Fruit fly (Drosophila melanogaster) whole organism, embryonic: ENCODE data around the gene mRRF1.

Source experiments
- Antp ChIP-seq: fragments of 200-800 bp; sonication (Bioruptor generic); optimal IDR thresholded peaks from 3 replicates; lab custom pipeline; 2016; ENCODE audit warnings: missing biosample characterization, missing genetic modification characterization
- Atf6 ChIP-seq: fragments of 200-800 bp; sonication (Bioruptor generic); IDR thresholded peaks from 2 replicates; pipeline ENCODE4 v1.3.6; 2022; ENCODE audit warnings: missing biosample characterization, missing genetic modification characterization
- Bgb ChIP-seq: fragments of 200-800 bp; sonication (Bioruptor generic); IDR thresholded peaks from 2 replicates; pipeline ENCODE4 v1.3.6; 2022; ENCODE audit warnings: missing biosample characterization, missing genetic modification characterization; ENCODE audit not compliant: partially characterized antibody
- CG10565 ChIP-seq: fragments of 200-800 bp; sonication (Bioruptor generic); optimal IDR thresholded peaks from 3 replicates; lab custom pipeline; 2016; ENCODE audit warnings: missing biosample characterization, mild to moderate bottlenecking, missing genetic modification characterization
- CG14050 ChIP-seq: fragments of 200-800 bp; sonication (Bioruptor generic); IDR thresholded peaks from 3 replicates; pipeline ENCODE4 v1.3.6; 2022; ENCODE audit warnings: missing biosample characterization, missing genetic modification characterization
- CG14441 ChIP-seq: fragments of 200-800 bp; sonication (Bioruptor generic); IDR thresholded peaks from 2 replicates; pipeline ENCODE4 v1.3.6; 2022; ENCODE audit warnings: missing biosample characterization, missing genetic modification characterization
- CG14710 ChIP-seq: fragments of 200-800 bp; sonication (Bioruptor generic); optimal IDR thresholded peaks from 3 replicates; lab custom pipeline; 2019; ENCODE audit warnings: missing biosample characterization, mild to moderate bottlenecking, missing genetic modification characterization, moderate library complexity
- CG15011 ChIP-seq: fragments of 200-800 bp; sonication (Bioruptor generic); optimal IDR thresholded peaks from 3 replicates; lab custom pipeline; 2018; ENCODE audit warnings: missing biosample characterization, mild to moderate bottlenecking, missing genetic modification characterization
- CG15269 ChIP-seq: fragments of 200-800 bp; sonication (Bioruptor generic); optimal IDR thresholded peaks from 2 replicates; lab custom pipeline; 2018; ENCODE audit warnings: missing biosample characterization, mild to moderate bottlenecking, missing genetic modification characterization, moderate library complexity
- CG15479 ChIP-seq: fragments of 200-800 bp; sonication (Bioruptor generic); optimal IDR thresholded peaks from 3 replicates; lab custom pipeline; 2019; ENCODE audit warnings: missing biosample characterization, mild to moderate bottlenecking, missing genetic modification characterization, moderate library complexity
- CG17186 ChIP-seq: fragments of 200-800 bp; sonication (Bioruptor generic); optimal IDR thresholded peaks from 3 replicates; lab custom pipeline; 2017; ENCODE audit warnings: missing biosample characterization, missing genetic modification reagents, missing genetic modification characterization
- CG18262 ChIP-seq: fragments of 200-800 bp; optimal IDR thresholded peaks from 3 replicates; lab custom pipeline; 2019; ENCODE audit warnings: missing biosample characterization, mild to moderate bottlenecking, missing genetic modification characterization, moderate library complexity
- CG1832 ChIP-seq: fragments of 200-800 bp; sonication (Bioruptor generic); optimal IDR thresholded peaks from 2 replicates; lab custom pipeline; 2017; ENCODE audit warnings: missing biosample characterization, mild to moderate bottlenecking, missing genetic modification characterization, inconsistent platforms
- CG2129 ChIP-seq: fragments of 200-800 bp; sonication (Bioruptor generic); IDR thresholded peaks from 2 replicates; pipeline ENCODE4 v1.3.6; 2022; ENCODE audit warnings: missing biosample characterization, missing genetic modification characterization; ENCODE audit not compliant: partially characterized antibody
- CG2202 ChIP-seq: fragments of 200-800 bp; sonication (Bioruptor generic); optimal IDR thresholded peaks from 2 replicates; lab custom pipeline; 2018; ENCODE audit warnings: missing biosample characterization, mild to moderate bottlenecking, missing genetic modification characterization
- CG3995 ChIP-seq: fragments of 200-800 bp; sonication (Bioruptor generic); optimal IDR thresholded peaks from 3 replicates; lab custom pipeline; 2016; ENCODE audit warnings: missing biosample characterization, missing genetic modification characterization
- CG4404 ChIP-seq: fragments of 200-800 bp; sonication (Bioruptor generic); IDR thresholded peaks from 2 replicates; pipeline ENCODE4 v1.3.6; 2022; ENCODE audit warnings: missing biosample characterization, missing genetic modification characterization
- CG4617 ChIP-seq: fragments of 200-800 bp; sonication (Bioruptor generic); optimal IDR thresholded peaks from 3 replicates; lab custom pipeline; 2016; ENCODE audit warnings: missing biosample characterization, missing genetic modification characterization, borderline replicate concordance
- CG5180 ChIP-seq: fragments of 200-800 bp; sonication (Bioruptor generic); optimal IDR thresholded peaks from 3 replicates; lab custom pipeline; 2017; ENCODE audit warnings: missing biosample characterization, missing genetic modification characterization, mild to moderate bottlenecking, moderate library complexity, missing genetic modification reagents
- D19A ChIP-seq: fragments of 200-800 bp; optimal IDR thresholded peaks from 3 replicates; lab custom pipeline; 2019; ENCODE audit warnings: missing biosample characterization, mild to moderate bottlenecking, missing genetic modification characterization, moderate library complexity
- Dfd ChIP-seq, 2 experiments: fragments of >200 bp; optimal IDR thresholded peaks; 2 replicates each; lab custom pipeline; 2017; ENCODE audit warnings: missing biosample characterization in 2 of 2, missing genetic modification characterization in 2 of 2
- HLH4C ChIP-seq: fragments of 200-800 bp; sonication (Bioruptor generic); IDR thresholded peaks from 3 replicates; pipeline ENCODE4 v1.3.6; 2022; ENCODE audit warnings: missing biosample characterization, missing genetic modification characterization; ENCODE audit not compliant: partially characterized antibody
- Hr51 ChIP-seq, 2 experiments: fragments of 200-800 bp; sonication (Bioruptor generic); optimal IDR thresholded peaks; 2 replicates in 1 of 2; 3 replicates in 1 of 2; lab custom pipeline; 2016 to 2018; ENCODE audit warnings: missing biosample characterization in 2 of 2, missing genetic modification characterization in 2 of 2, mild to moderate bottlenecking in 1 of 2, moderate library complexity in 1 of 2
- Lhr ChIP-seq: fragments of 200-800 bp; sonication (Bioruptor generic); optimal IDR thresholded peaks from 3 replicates; lab custom pipeline; 2017; ENCODE audit warnings: mild to moderate bottlenecking, missing biosample characterization, missing genetic modification reagents, missing genetic modification characterization
- Lim3 ChIP-seq: fragments of 200-800 bp; sonication (Bioruptor generic); IDR thresholded peaks from 2 replicates; pipeline ENCODE4 v1.3.6; 2022; ENCODE audit warnings: missing biosample characterization, missing genetic modification characterization
- MESR4 ChIP-seq: fragments of 200-800 bp; sonication (Bioruptor generic); optimal IDR thresholded peaks from 2 replicates; lab custom pipeline; 2018; ENCODE audit warnings: missing biosample characterization, mild to moderate bottlenecking, missing genetic modification characterization, moderate library complexity
- Max ChIP-seq: fragments of 200-800 bp; sonication (Bioruptor generic); optimal IDR thresholded peaks from 2 replicates; lab custom pipeline; 2016; ENCODE audit warnings: missing biosample characterization, mild to moderate bottlenecking, missing genetic modification characterization
- TFAM ChIP-seq: fragments of 200-800 bp; sonication (Bioruptor generic); optimal IDR thresholded peaks from 2 replicates; lab custom pipeline; 2017; ENCODE audit warnings: missing biosample characterization, missing genetic modification characterization, inconsistent platforms
- Tbp ChIP-seq: fragments of >200 bp; optimal IDR thresholded peaks from 2 replicates; lab custom pipeline; 2018; ENCODE audit warnings: missing biosample characterization, missing genetic modification characterization
- Usf ChIP-seq: fragments of 200-800 bp; sonication (Bioruptor generic); optimal IDR thresholded peaks from 2 replicates; lab custom pipeline; 2017; ENCODE audit warnings: missing genotype, missing biosample characterization, missing genetic modification characterization
- cad ChIP-seq: fragments of >200 bp; optimal IDR thresholded peaks from 2 replicates; lab custom pipeline; 2017; ENCODE audit warnings: missing biosample characterization, missing genetic modification characterization
- danr ChIP-seq: fragments of 200-800 bp; sonication (Bioruptor generic); IDR thresholded peaks from 2 replicates; pipeline ENCODE4 v1.3.6; 2022; ENCODE audit warnings: missing biosample characterization, missing genetic modification characterization
- fd102C ChIP-seq: fragments of 200-800 bp; sonication (Bioruptor generic); optimal IDR thresholded peaks from 2 replicates; lab custom pipeline; 2018; ENCODE audit warnings: missing biosample characterization, mild to moderate bottlenecking, missing genetic modification characterization, moderate library complexity
- grn ChIP-seq: fragments of 200-800 bp; sonication (Bioruptor generic); optimal IDR thresholded peaks from 3 replicates; lab custom pipeline; 2017; ENCODE audit warnings: missing biosample characterization, missing genetic modification characterization
- gt ChIP-seq: fragments of 200-800 bp; sonication (Bioruptor generic); IDR thresholded peaks from 2 replicates; pipeline ENCODE4 v1.3.6; 2022; ENCODE audit warnings: missing biosample characterization, missing genetic modification characterization
- hb ChIP-seq: fragments of 200-800 bp; sonication (Bioruptor generic); IDR thresholded peaks from 3 replicates; pipeline ENCODE4 v1.3.6; 2022; ENCODE audit warnings: missing biosample characterization, missing genetic modification characterization; ENCODE audit not compliant: partially characterized antibody
- lilli ChIP-seq: fragments of 200-800 bp; sonication (Bioruptor generic); optimal IDR thresholded peaks from 3 replicates; lab custom pipeline; 2016; ENCODE audit warnings: missing biosample characterization, missing genetic modification characterization
- lmd ChIP-seq: fragments of 200-800 bp; sonication (Bioruptor generic); IDR thresholded peaks from 2 replicates; pipeline ENCODE4 v1.3.6; 2022; ENCODE audit warnings: missing biosample characterization, missing genetic modification characterization
- lov ChIP-seq, 2 experiments: fragments of 200-800 bp in 1 of 2; fragments of >200 bp in 1 of 2; sonication (Bioruptor generic) in 1 of 2; IDR thresholded peaks in 1 of 2; optimal IDR thresholded peaks in 1 of 2; 2 replicates in 1 of 2; 3 replicates in 1 of 2; pipeline versions ENCODE4 v1.3.6 to Lab custom; 2017 to 2022; ENCODE audit warnings: missing biosample characterization in 1 of 2, missing genetic modification characterization in 1 of 2
- nau ChIP-seq: fragments of 200-800 bp; sonication (Bioruptor generic); optimal IDR thresholded peaks from 3 replicates; lab custom pipeline; 2017; ENCODE audit warnings: missing biosample characterization, mild to moderate bottlenecking, missing genetic modification characterization, missing genetic modification reagents
- odd ChIP-seq: fragments of 200-800 bp; sonication (Bioruptor generic); optimal IDR thresholded peaks from 2 replicates; lab custom pipeline; 2017; ENCODE audit warnings: missing biosample characterization, mild to moderate bottlenecking, missing genetic modification characterization
- pan ChIP-seq, 4 experiments: fragments of >200 bp in 3 of 4; fragments of 200-800 bp in 1 of 4; sonication (Bioruptor generic) in 1 of 4; optimal IDR thresholded peaks in 3 of 4; IDR thresholded peaks in 1 of 4; 2 replicates each; pipeline versions ENCODE4 v1.3.6 to Lab custom; 2017 to 2022; ENCODE audit warnings: missing biosample characterization in 2 of 4, missing genetic modification characterization in 2 of 4, mixed read lengths in 1 of 4
- pum ChIP-seq: fragments of 200-800 bp; sonication (Bioruptor generic); optimal IDR thresholded peaks from 2 replicates; lab custom pipeline; 2016; ENCODE audit warnings: missing biosample characterization, missing genetic modification characterization
- sna ChIP-seq: fragments of 200-800 bp; sonication (Bioruptor generic); IDR thresholded peaks from 2 replicates; pipeline ENCODE4 v1.3.6; 2022; ENCODE audit warnings: missing biosample characterization, missing genetic modification characterization; ENCODE audit not compliant: partially characterized antibody
- stc ChIP-seq: fragments of 200-800 bp; sonication (Bioruptor generic); IDR thresholded peaks from 2 replicates; pipeline ENCODE4 v1.3.6; 2022; ENCODE audit warnings: missing biosample characterization, missing genetic modification characterization
- tap ChIP-seq: fragments of 200-800 bp; optimal IDR thresholded peaks from 3 replicates; lab custom pipeline; 2019; ENCODE audit warnings: missing biosample characterization, mild to moderate bottlenecking, missing genetic modification characterization, moderate library complexity

Gene mRRF1

DNA sequence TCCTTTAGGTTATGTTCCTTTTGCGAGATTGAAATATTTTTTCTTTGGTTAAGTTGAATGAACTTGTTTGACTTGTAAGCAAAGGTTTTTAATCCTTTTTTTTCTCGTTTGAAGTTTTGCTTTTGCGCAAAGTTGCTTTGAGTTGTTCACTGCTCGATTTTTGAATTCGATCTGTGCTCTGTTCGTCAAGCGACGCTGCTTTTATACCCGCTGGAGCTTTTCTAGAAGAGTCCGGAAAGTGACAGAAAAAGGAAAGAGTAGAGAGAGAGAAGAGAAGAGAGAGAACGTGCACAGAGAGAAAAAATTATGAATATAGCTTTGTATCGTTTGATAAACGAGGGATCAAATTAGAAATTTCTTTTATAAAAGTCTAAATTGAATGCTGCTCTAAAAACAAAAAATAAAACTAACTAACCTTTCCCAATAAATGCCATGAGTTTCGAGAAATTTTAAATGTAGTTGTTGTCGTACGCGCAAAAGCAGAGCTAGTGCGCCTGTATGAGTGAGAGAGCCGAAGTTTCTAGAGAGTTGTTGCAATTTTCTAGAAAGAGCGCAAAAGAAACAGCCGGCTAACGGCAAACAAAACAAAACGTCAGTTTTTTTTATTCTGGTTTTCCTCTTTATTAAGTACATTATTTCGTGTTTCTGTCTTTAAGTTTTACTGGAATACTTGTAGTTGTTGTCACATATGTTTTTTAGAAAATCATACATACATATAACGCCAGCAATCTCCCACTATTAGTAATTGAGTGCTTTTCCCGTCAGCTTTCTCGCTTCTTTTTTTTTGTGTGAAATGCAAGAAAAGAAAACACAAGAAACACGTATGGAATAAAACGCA is 13.3 kb downstream of the mRRF1 start, which contains the start of gene Hsp26 (continued):
- TF ChIP-seq odd (peak; percentile 86), lilli (GFP tag; lab: Kevin White, UChicago) (peak; percentile 89), Usf (GFP tag; lab: Kevin White, UChicago) (no peak), hb (no peak), danr (GFP tag; lab: Robert Waterston, UW) (peak; percentile 21; the same call in 1 of the 2 replicates), CG14050 (peak; percentile 86), CG4404 (GFP tag; lab: Robert Waterston, UW) (0 out of 2 replicates have a peak, but pooled peaks have one; percentile 22), Hr51 (GFP tag; optimal IDR thresholded peaks at IDR 0.05; lab: Kevin White, UChicago) (peak; percentile 48 to 89), Antp (peak; percentile 86), CG2129 (GFP tag; lab: Robert Waterston, UW) (no peak), D19A (tag; lab: Kevin White, UChicago) (peak; percentile 77), CG4617 (GFP tag; lab: Kevin White, UChicago) (peak; percentile 44), grn (GFP tag; lab: Kevin White, UChicago) (peak; percentile 18), CG18262 (tag; lab: Kevin White, UChicago) (peak; percentile 86), pum (GFP tag; lab: Kevin White, UChicago) (peak; percentile 81), nau (GFP tag; lab: Kevin White, UChicago) (peak; percentile 87), lmd (GFP tag; lab: Robert Waterston, UW) (peak; percentile 77), Max (GFP tag; lab: Kevin White, UChicago) (peak; percentile 69), CG10565 (GFP tag; lab: Kevin White, UChicago) (no peak), Tbp (GFP tag; lab: Kevin White, UChicago) (no peak), lov (optimal IDR thresholded peaks at IDR 0.05; lab: Kevin White, UChicago) (no peak), lov (GFP tag; IDR thresholded peaks at IDR 0.05; lab: Robert Waterston, UW) (peak; percentile 62; the same call in 1 of the 3 replicates), Bgb (GFP tag; lab: Robert Waterston, UW) (no peak; the same call in 1 of the 2 replicates), CG15269 (tag; lab: Kevin White, UChicago) (peak; percentile 85), CG3995 (GFP tag; lab: Kevin White, UChicago) (peak; percentile 12), Atf6 (peak; percentile 92), CG14441 (GFP tag; lab: Robert Waterston, UW) (peak; percentile 81), tap (tag; lab: Kevin White, UChicago) (peak; percentile 71), pan (optimal IDR thresholded peaks at IDR 0.05; lab: Kevin White, UChicago) (no peak), pan (GFP tag; optimal IDR thresholded peaks at IDR 0.05 in 1 of 2, IDR thresholded peaks at IDR 0.05 in 1 of 2) (peak in 1 of 2 experiments; percentile 89), sna (no peak), CG17186 (GFP tag; lab: Kevin White, UChicago) (no peak), Lhr (GFP tag; lab: Kevin White, UChicago) (no peak), HLH4C (no peak), fd102C (GFP tag; lab: Kevin White, UChicago) (peak; percentile 27), CG15011 (GFP tag; lab: Kevin White, UChicago) (peak; percentile 11), stc (GFP tag; lab: Robert Waterston, UW) (peak; percentile 92), Lim3 (no peak), Dfd (GFP tag; optimal IDR thresholded peaks at IDR 0.05; lab: Kevin White, UChicago) (no peak), CG15479 (no peak), CG1832 (GFP tag; lab: Kevin White, UChicago) (no peak), CG2202 (tag; lab: Kevin White, UChicago) (peak; percentile 80), MESR4 (GFP tag; lab: Kevin White, UChicago) (peak; percentile 3), TFAM (GFP tag; lab: Kevin White, UChicago) (no peak), cad (GFP tag; lab: Kevin White, UChicago) (no peak), CG5180 (GFP tag; lab: Kevin White, UChicago) (peak; percentile 54), gt (GFP tag; lab: Robert Waterston, UW) (no peak), CG14710 (tag; lab: Kevin White, UChicago) (peak; percentile 69)
